Worm (Caenorhabditis elegans): ENCODE results near the gene gln-6.

ce11 chrIV:9725468-9725985 lies 15.2 kb downstream of the gln-6 start:
- no peak for TF ChIP-seq unc-62 (GFP tag; optimal IDR thresholded peaks at IDR 0.05)
- TF ChIP-seq flh-1 (GFP tag; optimal IDR thresholded peaks at IDR 0.05), result no peak
- TF ChIP-seq nhr-237 (tag; optimal IDR thresholded peaks at IDR 0.05), result no peak
- no peak for TF ChIP-seq lin-13 (tag; optimal IDR thresholded peaks at IDR 0.05)
- no peak for TF ChIP-seq snpc-4 (tag; optimal IDR thresholded peaks at IDR 0.05)
- TF ChIP-seq pha-4 (tag; optimal IDR thresholded peaks at IDR 0.05), result no peak
- TF ChIP-seq lin-32 (GFP tag; optimal IDR thresholded peaks at IDR 0.05), result no peak
- no peak for TF ChIP-seq nhr-12 (tag; optimal IDR thresholded peaks at IDR 0.05)
- TF ChIP-seq nhr-2 (tag; optimal IDR thresholded peaks at IDR 0.05), result no peak
- no peak for TF ChIP-seq unc-39 (tag; optimal IDR thresholded peaks at IDR 0.05)
- no peak for TF ChIP-seq ztf-11 (tag; optimal IDR thresholded peaks at IDR 0.05)

Data from whole organism, mixed stage, embryonic.